Worm (Caenorhabditis elegans) whole organism, L1 larva: Measurements from ENCODE around the gene spe-18.

ENCODE experiments used
- C04F5.9 ChIP-seq: sonication (generic microtip); optimal IDR thresholded peaks from 2 replicates; lab custom pipeline; 2016; ENCODE audit warnings: missing genetic modification characterization, missing compliant biosample characterization
- aha-1 ChIP-seq: fragments of 150-350 bp; optimal IDR thresholded peaks from 2 replicates; lab custom pipeline; 2014; ENCODE audit warnings: missing biosample characterization, missing genetic modification characterization
- aly-2 ChIP-seq: fragments of 150-350 bp; optimal IDR thresholded peaks from 2 replicates; lab custom pipeline; 2014; ENCODE audit warnings: missing biosample characterization, missing genetic modification characterization
- ama-1 ChIP-seq: fragments of 150-350 bp; optimal IDR thresholded peaks from 2 replicates; lab custom pipeline; 2014
- ces-1 ChIP-seq: fragments of 150-350 bp; optimal IDR thresholded peaks from 2 replicates; lab custom pipeline; 2014; ENCODE audit warnings: missing biosample characterization, missing genetic modification reagents, missing genetic modification characterization
- isw-1 ChIP-seq: fragments of 200-800 bp; sonication (Bioruptor generic); IDR thresholded peaks from 2 replicates; pipeline ENCODE4 v1.3.6; 2022; ENCODE audit warnings: missing genetic modification characterization, missing compliant biosample characterization
- lin-35 ChIP-seq, 2 experiments: fragments of 150-350 bp; optimal IDR thresholded peaks; 2 replicates each; lab custom pipeline; 2014; ENCODE audit warnings: missing biosample characterization in 2 of 2, missing genetic modification characterization in 2 of 2, missing genetic modification reagents in 2 of 2
- snu-23 ChIP-seq: sonication (generic microtip); optimal IDR thresholded peaks from 2 replicates; lab custom pipeline; 2016; ENCODE audit warnings: missing genetic modification characterization, missing compliant biosample characterization

- no peak for TF ChIP-seq ama-1 (lab: Kevin White, UChicago)
- TF ChIP-seq snu-23 (GFP tag; lab: Kevin White, UChicago): no peak
- TF ChIP-seq aly-2 (tag; lab: Kevin White, UChicago): no peak
- TF ChIP-seq ces-1 (GFP tag; lab: Kevin White, UChicago): no peak
- TF ChIP-seq aha-1 (tag; lab: Kevin White, UChicago): no peak
- no peak for TF ChIP-seq lin-35 (GFP tag; optimal IDR thresholded peaks at IDR 0.05; lab: Kevin White, UChicago)
- no peak for TF ChIP-seq C04F5.9
- no peak for TF ChIP-seq isw-1
Observed at ce11 chrII:13170696-13171095, 17.5 kb upstream of the spe-18 start.
